Worm (Caenorhabditis elegans): ENCODE data around the gene col-87.

DNA sequence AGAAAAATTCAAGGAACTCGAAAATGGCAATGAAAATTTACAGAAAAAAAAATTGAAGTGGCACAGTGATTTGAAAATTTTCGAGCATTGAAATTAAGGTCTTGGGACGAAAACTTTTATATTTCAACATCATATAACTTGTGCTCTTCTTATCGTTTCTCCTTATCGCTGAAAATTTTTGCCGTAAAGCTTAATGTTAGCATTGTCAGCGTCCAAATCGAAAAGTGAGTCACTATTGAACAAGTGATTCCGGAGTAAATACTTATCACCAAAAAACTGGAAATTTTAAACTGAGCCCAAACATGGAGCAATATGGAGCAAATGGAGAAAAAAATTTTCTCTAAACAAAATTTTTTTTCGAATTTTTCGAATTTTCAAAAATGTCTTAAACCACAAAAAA lies 38.8 kb downstream of the col-87 start:
- TF ChIP-seq pag-3 (tag; optimal IDR thresholded peaks at IDR 0.05; ENCODE audit: borderline replicate concordance): no peak
- TF ChIP-seq fkh-10 (GFP tag; optimal IDR thresholded peaks at IDR 0.05): no peak
- TF ChIP-seq hlh-6 (tag; optimal IDR thresholded peaks at IDR 0.05): no peak
- no peak for TF ChIP-seq elt-2 (tag; optimal IDR thresholded peaks at IDR 0.05)
- no peak for TF ChIP-seq tbx-2 (tag; optimal IDR thresholded peaks at IDR 0.05)
- TF ChIP-seq dmd-4 (tag; optimal IDR thresholded peaks at IDR 0.05; ENCODE audit: borderline replicate concordance): no peak
- TF ChIP-seq pax-1 (tag; optimal IDR thresholded peaks at IDR 0.05): no peak
- TF ChIP-seq pha-4 (tag; optimal IDR thresholded peaks at IDR 0.05): no peak
- no peak for TF ChIP-seq ama-1 (optimal IDR thresholded peaks at IDR 0.05)
- TF ChIP-seq mec-3 (tag; optimal IDR thresholded peaks at IDR 0.05; ENCODE audit: borderline replicate concordance): no peak
